Worm (Caenorhabditis elegans) whole organism, late embryonic: Measurements from ENCODE around the gene F16B4.2.

Source experiments
- C38D4.7 ChIP-seq: fragments of 200-800 bp; sonication (Bioruptor generic); optimal IDR thresholded peaks from 2 replicates; lab custom pipeline; 2018; ENCODE audit warnings: mild to moderate bottlenecking, missing genetic modification characterization, moderate library complexity, missing compliant biosample characterization
- K02D7.2 ChIP-seq: sonication (generic microtip); optimal IDR thresholded peaks from 2 replicates; lab custom pipeline; 2017; ENCODE audit warnings: mild to moderate bottlenecking, missing genetic modification characterization, missing compliant biosample characterization
- K09A11.1 ChIP-seq: sonication (generic microtip); optimal IDR thresholded peaks from 2 replicates; lab custom pipeline; 2017; ENCODE audit warnings: antibody characterized with exemption, mild to moderate bottlenecking, missing genetic modification characterization, missing compliant biosample characterization; ENCODE audit not compliant: insufficient read depth
- T23F11.4 ChIP-seq: fragments of 200-800 bp; sonication (Bioruptor generic); optimal IDR thresholded peaks from 2 replicates; lab custom pipeline; 2018; ENCODE audit warnings: mild to moderate bottlenecking, missing genetic modification characterization, missing compliant biosample characterization
- Y22D7AL.16 ChIP-seq: sonication (generic microtip); optimal IDR thresholded peaks from 2 replicates; lab custom pipeline; 2016; ENCODE audit warnings: missing genetic modification characterization, missing compliant biosample characterization
- ahr-1 ChIP-seq: sonication (generic microtip); optimal IDR thresholded peaks from 2 replicates; lab custom pipeline; 2016; ENCODE audit warnings: missing genetic modification characterization, missing compliant biosample characterization
- ceh-14 ChIP-seq: sonication (generic microtip); optimal IDR thresholded peaks from 2 replicates; lab custom pipeline; 2016; ENCODE audit warnings: missing genotype, missing genetic modification characterization, missing compliant biosample characterization
- ceh-19 ChIP-seq: fragments of 200-800 bp; sonication (Bioruptor generic); optimal IDR thresholded peaks from 2 replicates; lab custom pipeline; 2018; ENCODE audit warnings: mild to moderate bottlenecking, missing genetic modification characterization, missing compliant biosample characterization
- ceh-2 ChIP-seq: sonication (generic microtip); optimal IDR thresholded peaks from 2 replicates; lab custom pipeline; 2016; ENCODE audit warnings: missing genotype, missing genetic modification characterization, missing compliant biosample characterization
- ceh-24 ChIP-seq: sonication (generic microtip); optimal IDR thresholded peaks from 2 replicates; lab custom pipeline; 2016; ENCODE audit warnings: mild to moderate bottlenecking, missing genetic modification characterization, missing compliant biosample characterization
- ceh-31 ChIP-seq: sonication (generic microtip); optimal IDR thresholded peaks from 2 replicates; lab custom pipeline; 2016; ENCODE audit warnings: missing genetic modification characterization, missing compliant biosample characterization
- ceh-34 ChIP-seq: sonication (generic microtip); optimal IDR thresholded peaks from 2 replicates; lab custom pipeline; 2016; ENCODE audit warnings: mild to moderate bottlenecking, missing genetic modification characterization, missing compliant biosample characterization
- ceh-45 ChIP-seq: fragments of 200-800 bp; sonication (Bioruptor generic); IDR thresholded peaks from 2 replicates; pipeline ENCODE4 v1.3.6; 2022; ENCODE audit warnings: missing genetic modification reagents, missing genetic modification characterization, missing compliant biosample characterization
- ceh-6 ChIP-seq: fragments of 200-800 bp; sonication (Bioruptor generic); optimal IDR thresholded peaks from 2 replicates; lab custom pipeline; 2018; ENCODE audit warnings: mild to moderate bottlenecking, missing genetic modification characterization, missing compliant biosample characterization
- che-1 ChIP-seq: sonication (generic microtip); optimal IDR thresholded peaks from 2 replicates; lab custom pipeline; 2016; ENCODE audit warnings: mild to moderate bottlenecking, missing genetic modification characterization, missing compliant biosample characterization
- dmd-4 ChIP-seq: sonication (generic microtip); optimal IDR thresholded peaks from 2 replicates; lab custom pipeline; 2016; ENCODE audit warnings: borderline replicate concordance, missing genetic modification characterization, missing compliant biosample characterization
- dve-1 ChIP-seq: sonication (generic microtip); optimal IDR thresholded peaks from 2 replicates; lab custom pipeline; 2017; ENCODE audit warnings: antibody characterized with exemption, mild to moderate bottlenecking, missing genetic modification characterization, missing compliant biosample characterization
- elt-4 ChIP-seq: sonication (generic microtip); optimal IDR thresholded peaks from 2 replicates; lab custom pipeline; 2016; ENCODE audit warnings: missing genetic modification characterization, missing compliant biosample characterization
- eyg-1 ChIP-seq: sonication (generic microtip); optimal IDR thresholded peaks from 2 replicates; lab custom pipeline; 2016; ENCODE audit warnings: missing genotype, missing genetic modification characterization, missing compliant biosample characterization
- fkh-10 ChIP-seq: fragments of 150-350 bp; optimal IDR thresholded peaks from 2 replicates; lab custom pipeline; 2014; ENCODE audit warnings: missing biosample characterization, missing genetic modification reagents, missing genetic modification characterization
- gmeb-2 ChIP-seq: sonication (generic microtip); optimal IDR thresholded peaks from 2 replicates; lab custom pipeline; 2016; ENCODE audit warnings: missing genetic modification characterization, inconsistent platforms, missing compliant biosample characterization
- hlh-13 ChIP-seq: fragments of 200-800 bp; sonication (Bioruptor generic); optimal IDR thresholded peaks from 2 replicates; lab custom pipeline; 2018; ENCODE audit warnings: mild to moderate bottlenecking, missing genetic modification characterization, missing compliant biosample characterization
- hlh-30 ChIP-seq: sonication (generic microtip); optimal IDR thresholded peaks from 2 replicates; lab custom pipeline; 2017; ENCODE audit warnings: antibody characterized with exemption, missing genetic modification characterization, missing compliant biosample characterization; ENCODE audit not compliant: insufficient read depth
- hlh-6 ChIP-seq: sonication (generic microtip); optimal IDR thresholded peaks from 2 replicates; lab custom pipeline; 2016; ENCODE audit warnings: missing genotype, missing genetic modification characterization, missing compliant biosample characterization
- hlh-8 ChIP-seq: sonication (generic microtip); optimal IDR thresholded peaks from 2 replicates; lab custom pipeline; 2016; ENCODE audit warnings: missing genotype, missing genetic modification characterization, missing compliant biosample characterization
- lin-11 ChIP-seq: fragments of 200-800 bp; sonication (Bioruptor generic); optimal IDR thresholded peaks from 2 replicates; lab custom pipeline; 2018; ENCODE audit warnings: mild to moderate bottlenecking, missing genetic modification characterization, missing compliant biosample characterization
- madf-2 ChIP-seq: sonication (generic microtip); optimal IDR thresholded peaks from 2 replicates; lab custom pipeline; 2017; ENCODE audit warnings: missing genetic modification characterization, missing compliant biosample characterization
- nfya-1 ChIP-seq: sonication (generic microtip); optimal IDR thresholded peaks from 2 replicates; lab custom pipeline; 2017; ENCODE audit warnings: missing genetic modification characterization, mild to moderate bottlenecking, missing compliant biosample characterization, antibody characterized with exemption, moderate library complexity
- npax-4 ChIP-seq: sonication (generic microtip); optimal IDR thresholded peaks from 2 replicates; lab custom pipeline; 2016; ENCODE audit warnings: missing genetic modification characterization, missing compliant biosample characterization
- pat-9 ChIP-seq: fragments of 200-800 bp; sonication (Bioruptor generic); optimal IDR thresholded peaks from 2 replicates; lab custom pipeline; 2018; ENCODE audit warnings: mild to moderate bottlenecking, missing genetic modification characterization, moderate library complexity, missing compliant biosample characterization
- pha-2 ChIP-seq: sonication (generic microtip); optimal IDR thresholded peaks from 2 replicates; lab custom pipeline; 2017; ENCODE audit warnings: mild to moderate bottlenecking, missing genetic modification characterization, missing compliant biosample characterization
- pqm-1 ChIP-seq: sonication (generic microtip); optimal IDR thresholded peaks from 2 replicates; lab custom pipeline; 2016; ENCODE audit warnings: missing genetic modification characterization, missing compliant biosample characterization
- pros-1 ChIP-seq: fragments of 150-350 bp; optimal IDR thresholded peaks from 2 replicates; lab custom pipeline; 2014; ENCODE audit warnings: missing biosample characterization, missing genetic modification reagents, missing genetic modification characterization
- ref-2 ChIP-seq: sonication (generic microtip); optimal IDR thresholded peaks from 2 replicates; lab custom pipeline; 2016; ENCODE audit warnings: missing genetic modification characterization, missing compliant biosample characterization
- rnt-1 ChIP-seq: sonication (generic microtip); optimal IDR thresholded peaks from 2 replicates; lab custom pipeline; 2016; ENCODE audit warnings: missing genetic modification characterization, missing compliant biosample characterization
- sdc-2 ChIP-seq: sonication (generic microtip); optimal IDR thresholded peaks from 2 replicates; lab custom pipeline; 2016; ENCODE audit warnings: missing genotype, missing genetic modification characterization, missing compliant biosample characterization
- ttx-3 ChIP-seq: sonication (generic microtip); optimal IDR thresholded peaks from 2 replicates; lab custom pipeline; 2016; ENCODE audit warnings: missing genetic modification reagents, missing genetic modification characterization, missing compliant biosample characterization
- unc-42 ChIP-seq: sonication (generic microtip); optimal IDR thresholded peaks from 2 replicates; lab custom pipeline; 2016; ENCODE audit warnings: missing genotype, missing genetic modification characterization, missing compliant biosample characterization
- unc-55 ChIP-seq: sonication (generic microtip); optimal IDR thresholded peaks from 2 replicates; lab custom pipeline; 2017; ENCODE audit warnings: missing biosample characterization, missing genetic modification reagents, missing genetic modification characterization
- ztf-16 ChIP-seq: sonication (generic microtip); optimal IDR thresholded peaks from 2 replicates; lab custom pipeline; 2017; ENCODE audit warnings: missing genetic modification characterization, missing compliant biosample characterization

F16B4.2 gene

DNA sequence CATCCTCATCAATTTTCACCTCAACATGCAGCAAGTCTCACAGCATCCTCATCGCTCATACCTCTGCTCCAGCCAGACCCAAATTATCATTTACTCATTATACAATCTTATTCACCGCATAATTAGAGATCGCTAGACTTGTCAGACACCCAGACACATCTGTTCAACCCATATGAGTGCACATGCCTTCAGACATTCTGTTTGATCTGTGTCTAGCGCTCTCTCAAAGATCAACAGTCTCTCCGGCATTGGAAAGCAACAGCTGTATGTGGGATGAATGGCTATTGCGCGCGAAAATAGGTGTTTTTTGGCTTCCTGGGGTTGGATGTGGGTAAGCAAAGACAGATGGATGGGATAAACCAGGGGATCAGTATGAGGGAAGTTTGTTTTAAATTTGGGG lies 28.3 kb upstream of the F16B4.2 start:
- no peak for TF ChIP-seq ceh-14 (tag; lab: Kevin White, UChicago)
- peak; percentile 5 for TF ChIP-seq hlh-30 (tag; lab: Kevin White, UChicago)
- peak; percentile 17 for TF ChIP-seq ref-2 (tag; lab: Kevin White, UChicago)
- no peak for TF ChIP-seq dve-1
- no peak for TF ChIP-seq Y22D7AL.16 (tag; lab: Kevin White, UChicago)

DNA sequence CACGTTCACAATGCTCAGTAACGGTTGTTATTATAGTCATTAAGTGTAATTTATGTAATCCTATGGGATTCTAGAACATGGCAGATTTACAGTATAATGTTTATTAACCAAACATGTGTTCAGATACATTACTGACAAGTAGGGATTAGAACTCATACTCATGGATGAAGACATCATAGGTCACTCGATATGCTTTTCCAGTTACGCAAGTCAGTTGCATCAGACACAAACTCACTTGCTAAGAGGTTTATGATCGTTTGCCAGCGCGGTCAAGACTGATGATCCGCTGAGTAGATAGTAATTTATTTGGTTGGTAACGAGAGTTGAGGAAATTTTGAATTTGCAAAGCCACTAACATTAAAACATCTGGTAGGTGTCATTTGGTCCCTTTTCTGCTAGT lies 26.2 kb upstream of the F16B4.2 start:
- TF ChIP-seq K09A11.1 (tag; lab: Kevin White, UChicago) (no peak), fkh-10 (GFP tag; lab: Kevin White, UChicago) (no peak), ceh-6 (GFP tag; lab: Kevin White, UChicago) (no peak), madf-2 (tag; lab: Kevin White, UChicago) (no peak), ceh-45 (GFP tag; lab: Robert Waterston, UW) (no peak), hlh-13 (GFP tag; lab: Kevin White, UChicago) (no peak), hlh-8 (no peak), nfya-1 (tag; lab: Kevin White, UChicago) (no peak), sdc-2 (tag; lab: Kevin White, UChicago) (no peak), ceh-24 (tag; lab: Kevin White, UChicago) (no peak), C38D4.7 (GFP tag; lab: Kevin White, UChicago) (no peak), gmeb-2 (tag; lab: Kevin White, UChicago) (no peak), eyg-1 (tag; lab: Kevin White, UChicago) (no peak), ttx-3 (tag; lab: Kevin White, UChicago) (no peak)

DNA sequence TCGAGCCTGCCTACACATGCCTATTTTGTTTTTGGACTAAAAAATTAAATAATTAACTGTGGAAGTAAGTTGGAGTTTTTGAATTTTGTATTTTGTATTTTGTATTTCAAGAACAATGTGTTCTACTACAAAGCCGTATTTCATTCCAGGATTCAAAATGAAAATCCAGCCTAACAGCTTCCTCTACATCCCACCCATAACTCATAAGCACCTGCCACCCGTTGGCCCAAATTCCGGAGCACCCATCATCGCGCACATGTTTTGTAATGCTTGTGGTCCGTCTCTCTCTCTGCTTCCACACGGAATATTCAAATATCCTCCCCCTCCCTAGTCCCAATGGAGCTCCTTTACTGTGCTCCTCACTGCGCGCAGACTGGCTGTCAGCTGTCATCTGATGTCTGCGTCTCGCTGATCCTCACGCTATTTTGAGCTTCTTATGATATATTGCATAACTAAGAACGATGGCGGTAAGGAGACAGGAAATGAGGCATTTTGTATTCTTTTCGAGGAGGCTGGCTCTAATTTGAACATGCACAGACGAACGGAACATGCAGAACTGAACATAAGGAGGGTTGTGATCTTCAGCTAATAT lies 25.2 kb upstream of the F16B4.2 start:
- TF ChIP-seq nfya-1 (tag; lab: Kevin White, UChicago) (peak; percentile 21), ceh-2 (tag; lab: Kevin White, UChicago) (no peak), pha-2 (tag; lab: Kevin White, UChicago) (no peak), ceh-19 (GFP tag; lab: Kevin White, UChicago) (no peak), pqm-1 (tag; lab: Kevin White, UChicago) (no peak), ceh-34 (tag; lab: Kevin White, UChicago) (no peak), K02D7.2 (tag; lab: Kevin White, UChicago) (no peak), T23F11.4 (GFP tag; lab: Kevin White, UChicago) (no peak), pros-1 (tag; lab: Kevin White, UChicago) (no peak), fkh-10 (GFP tag; lab: Kevin White, UChicago) (no peak), elt-4 (tag; lab: Kevin White, UChicago) (no peak), ceh-14 (tag; lab: Kevin White, UChicago) (no peak), rnt-1 (tag; lab: Kevin White, UChicago) (peak; percentile 16), npax-4 (tag; lab: Kevin White, UChicago) (no peak), pat-9 (tag; lab: Kevin White, UChicago) (no peak), ttx-3 (tag; lab: Kevin White, UChicago) (no peak), che-1 (tag; lab: Kevin White, UChicago) (no peak), hlh-6 (no peak), ceh-31 (tag; lab: Kevin White, UChicago) (peak; percentile 6), ztf-16 (tag; lab: Kevin White, UChicago) (no peak), unc-42 (tag; lab: Kevin White, UChicago) (no peak), dmd-4 (tag; lab: Kevin White, UChicago) (peak; percentile 27), Y22D7AL.16 (tag; lab: Kevin White, UChicago) (no peak), ref-2 (tag; lab: Kevin White, UChicago) (peak; percentile 21), lin-11 (no peak), ahr-1 (tag; lab: Kevin White, UChicago) (no peak), hlh-30 (tag; lab: Kevin White, UChicago) (peak; percentile 14), unc-55 (peak; percentile 92), C38D4.7 (GFP tag; lab: Kevin White, UChicago) (no peak)
- TF ChIP-seq, all 69 proteins: peak for 7
